Worm (Caenorhabditis elegans) whole organism, L2 larva: ENCODE measurements around the gene str-86.

Experiments used
- alr-1 ChIP-seq: fragments of 150-350 bp; optimal IDR thresholded peaks from 2 replicates; lab custom pipeline; 2014; ENCODE audit warnings: missing biosample characterization, missing genetic modification characterization
- ama-1 ChIP-seq: fragments of 150-350 bp; optimal IDR thresholded peaks from 2 replicates; lab custom pipeline; 2018; ENCODE audit warnings: inconsistent platforms
- ceh-82 ChIP-seq: fragments of 150-350 bp; optimal IDR thresholded peaks from 2 replicates; lab custom pipeline; 2014; ENCODE audit warnings: missing biosample characterization, missing genetic modification characterization
- lin-11 ChIP-seq: fragments of 150-350 bp; sonication (generic microtip); optimal IDR thresholded peaks from 2 replicates; lab custom pipeline; 2014; ENCODE audit warnings: missing biosample characterization, missing genetic modification characterization, inconsistent platforms, mixed read lengths
- mbf-1 ChIP-seq: sonication (generic microtip); optimal IDR thresholded peaks from 2 replicates; lab custom pipeline; 2017; ENCODE audit warnings: missing biosample characterization, missing genetic modification characterization
- nhr-23 ChIP-seq: fragments of 150-350 bp; optimal IDR thresholded peaks from 2 replicates; lab custom pipeline; 2014; ENCODE audit warnings: missing biosample characterization, missing genetic modification reagents, missing genetic modification characterization
- nhr-237 ChIP-seq: fragments of 150-350 bp; optimal IDR thresholded peaks from 2 replicates; lab custom pipeline; 2014; ENCODE audit warnings: missing biosample characterization, missing genetic modification characterization
- nhr-25 ChIP-seq: fragments of 150-350 bp; sonication (generic microtip); optimal IDR thresholded peaks from 3 replicates; lab custom pipeline; 2014; ENCODE audit warnings: missing biosample characterization, missing genetic modification characterization
- nhr-6 ChIP-seq: fragments of 150-350 bp; optimal IDR thresholded peaks from 2 replicates; lab custom pipeline; 2014; ENCODE audit warnings: missing biosample characterization, missing genetic modification characterization
- snpc-4 ChIP-seq: fragments of 150-350 bp; optimal IDR thresholded peaks from 2 replicates; lab custom pipeline; 2014; ENCODE audit warnings: missing biosample characterization, missing genetic modification characterization
- unc-62 ChIP-seq: fragments of 150-350 bp; optimal IDR thresholded peaks from 2 replicates; lab custom pipeline; 2014; ENCODE audit warnings: missing biosample characterization, missing genetic modification reagents, missing genetic modification characterization
- ztf-11 ChIP-seq: sonication (generic microtip); optimal IDR thresholded peaks from 2 replicates; lab custom pipeline; 2017; ENCODE audit warnings: missing biosample characterization, missing genetic modification characterization

- TF ChIP-seq mbf-1 (tag; lab: Kevin White, UChicago) = no peak
- no peak for TF ChIP-seq lin-11 (tag; lab: Kevin White, UChicago)
- no peak for TF ChIP-seq nhr-25 (tag; lab: Kevin White, UChicago)
- no peak for TF ChIP-seq nhr-6 (tag; lab: Kevin White, UChicago)
- no peak for TF ChIP-seq nhr-237 (tag; lab: Kevin White, UChicago)
- TF ChIP-seq snpc-4 (tag; lab: Kevin White, UChicago) = no peak
- no peak for TF ChIP-seq ceh-82 (tag; lab: Kevin White, UChicago)
- TF ChIP-seq unc-62 (GFP tag; lab: Kevin White, UChicago) = no peak
- no peak for TF ChIP-seq alr-1 (tag; lab: Kevin White, UChicago)
- TF ChIP-seq nhr-23 (tag; lab: Kevin White, UChicago) = no peak
- no peak for TF ChIP-seq ztf-11
- peak; percentile 11 for TF ChIP-seq ama-1 (lab: Kevin White, UChicago)
Observed at ce11 chrV:8938445-8938844, 45.1 kb downstream of the str-86 start.
